Worm (Caenorhabditis elegans) whole organism, L4 larva: ENCODE results near the gene Y64G10A.10.

Experiments
- ceh-28 ChIP-seq: fragments of 150-350 bp; optimal IDR thresholded peaks from 2 replicates; lab custom pipeline; 2014; ENCODE audit warnings: missing biosample characterization, missing genetic modification reagents, missing genetic modification characterization
- unc-62 ChIP-seq, 3 experiments: fragments of 150-350 bp in 1 of 3; sonication (generic microtip); optimal IDR thresholded peaks in 2 of 3; peaks in 1 of 3; 1 replicate in 1 of 3; 2 replicates in 2 of 3; lab custom pipeline; 2014 to 2017; ENCODE audit warnings: missing biosample characterization in 3 of 3, missing genetic modification characterization in 3 of 3, missing genetic modification reagents in 3 of 3, missing genotype in 1 of 3

DNA sequence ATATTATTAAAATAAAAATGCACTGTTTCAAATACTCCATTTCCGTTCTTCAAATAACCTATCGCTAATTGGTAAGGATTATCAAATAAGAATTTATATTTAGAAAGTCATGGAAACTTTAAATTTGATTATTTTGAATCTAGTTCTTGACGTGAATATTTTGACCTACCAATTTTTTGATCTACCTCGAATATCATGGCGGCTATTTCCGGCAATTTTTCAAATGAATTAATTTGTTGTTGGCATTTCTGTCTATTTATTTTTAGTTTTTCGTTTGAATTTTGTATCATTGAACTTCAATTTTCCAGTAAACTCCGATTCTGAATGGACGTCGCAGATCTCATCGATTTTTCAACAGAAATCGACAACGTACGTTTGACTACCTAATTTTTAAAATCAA, 38.1 kb downstream of the Y64G10A.10 start, which contains the start of gene F02H6.3:
- TF ChIP-seq unc-62 (GFP tag; optimal IDR thresholded peaks at IDR 0.05 in 1 of 2; lab: Kevin White, UChicago) (no peak), unc-62 (tag; optimal IDR thresholded peaks at IDR 0.05; lab: Kevin White, UChicago) (no peak), ceh-28 (tag; lab: Kevin White, UChicago) (no peak)
